Worm (Caenorhabditis elegans) whole organism, L2 larva: Measurements from ENCODE around the gene str-27.
"Not testable (repeated sequence)": the region's sequence is repeated elsewhere in the genome, so short reads cannot be mapped to it uniquely, and the experiment has no call there.

ENCODE experiments used
- C34F6.9 ChIP-seq: fragments of 150-350 bp; optimal IDR thresholded peaks from 2 replicates; lab custom pipeline; 2014; ENCODE audit warnings: missing biosample characterization, missing genetic modification characterization
- F13H6.1 ChIP-seq: sonication (generic microtip); optimal IDR thresholded peaks from 2 replicates; lab custom pipeline; 2016; ENCODE audit warnings: missing genetic modification characterization, missing compliant biosample characterization
- Y55F3AM.14 ChIP-seq: fragments of 200-800 bp; sonication (Bioruptor generic); optimal IDR thresholded peaks from 2 replicates; lab custom pipeline; 2018; ENCODE audit warnings: mild to moderate bottlenecking, missing genetic modification characterization, missing compliant biosample characterization
- alr-1 ChIP-seq: fragments of 150-350 bp; optimal IDR thresholded peaks from 2 replicates; lab custom pipeline; 2014; ENCODE audit warnings: missing biosample characterization, missing genetic modification characterization
- blmp-1 ChIP-seq: sonication (generic microtip); optimal IDR thresholded peaks from 2 replicates; lab custom pipeline; 2017; ENCODE audit warnings: missing genetic modification characterization, mild to moderate bottlenecking, missing compliant biosample characterization, antibody characterized with exemption, moderate library complexity; ENCODE audit not compliant: insufficient read depth
- ceh-16 ChIP-seq: fragments of 150-350 bp; optimal IDR thresholded peaks from 2 replicates; lab custom pipeline; 2014; ENCODE audit warnings: missing biosample characterization, missing genetic modification characterization
- crh-2 ChIP-seq: sonication (generic microtip); optimal IDR thresholded peaks from 2 replicates; lab custom pipeline; 2017; ENCODE audit warnings: missing biosample characterization, missing genetic modification characterization
- elt-1 ChIP-seq: fragments of 150-350 bp; optimal IDR thresholded peaks from 2 replicates; lab custom pipeline; 2014; ENCODE audit warnings: missing biosample characterization, missing genetic modification characterization
- elt-3 ChIP-seq: sonication (generic microtip); optimal IDR thresholded peaks from 2 replicates; lab custom pipeline; 2017; ENCODE audit warnings: missing biosample characterization, missing genetic modification characterization
- fos-1 ChIP-seq: fragments of 150-350 bp; optimal IDR thresholded peaks from 2 replicates; lab custom pipeline; 2014; ENCODE audit warnings: missing biosample characterization, missing genetic modification characterization
- gmeb-1 ChIP-seq: fragments of 150-350 bp; optimal IDR thresholded peaks from 2 replicates; lab custom pipeline; 2014; ENCODE audit warnings: missing biosample characterization, missing genetic modification characterization
- lin-11 ChIP-seq: fragments of 150-350 bp; sonication (generic microtip); optimal IDR thresholded peaks from 2 replicates; lab custom pipeline; 2014; ENCODE audit warnings: missing biosample characterization, missing genetic modification characterization, inconsistent platforms, mixed read lengths
- lin-13 ChIP-seq: fragments of 150-350 bp; optimal IDR thresholded peaks from 2 replicates; lab custom pipeline; 2014; ENCODE audit warnings: missing biosample characterization, missing genetic modification reagents, missing genetic modification characterization
- lin-39 ChIP-seq: fragments of 150-350 bp; optimal IDR thresholded peaks from 2 replicates; lab custom pipeline; 2014; ENCODE audit warnings: missing biosample characterization, missing genetic modification reagents, missing genetic modification characterization
- mab-5 ChIP-seq: fragments of 150-350 bp; optimal IDR thresholded peaks from 2 replicates; lab custom pipeline; 2014; ENCODE audit warnings: missing biosample characterization, missing genetic modification characterization
- mbf-1 ChIP-seq: sonication (generic microtip); optimal IDR thresholded peaks from 2 replicates; lab custom pipeline; 2017; ENCODE audit warnings: missing biosample characterization, missing genetic modification characterization
- nhr-11 ChIP-seq: fragments of 150-350 bp; optimal IDR thresholded peaks from 2 replicates; lab custom pipeline; 2014; ENCODE audit warnings: missing biosample characterization, missing genetic modification characterization
- nhr-12 ChIP-seq: fragments of 150-350 bp; optimal IDR thresholded peaks from 2 replicates; lab custom pipeline; 2014; ENCODE audit warnings: missing biosample characterization, missing genetic modification characterization
- nhr-21 ChIP-seq: fragments of 150-350 bp; optimal IDR thresholded peaks from 2 replicates; lab custom pipeline; 2014; ENCODE audit warnings: missing biosample characterization, missing genetic modification characterization
- nhr-23 ChIP-seq: fragments of 150-350 bp; optimal IDR thresholded peaks from 2 replicates; lab custom pipeline; 2014; ENCODE audit warnings: missing biosample characterization, missing genetic modification reagents, missing genetic modification characterization
- nhr-237 ChIP-seq: fragments of 150-350 bp; optimal IDR thresholded peaks from 2 replicates; lab custom pipeline; 2014; ENCODE audit warnings: missing biosample characterization, missing genetic modification characterization
- nhr-25 ChIP-seq: fragments of 150-350 bp; sonication (generic microtip); optimal IDR thresholded peaks from 3 replicates; lab custom pipeline; 2014; ENCODE audit warnings: missing biosample characterization, missing genetic modification characterization
- nhr-77 ChIP-seq: fragments of 150-350 bp; optimal IDR thresholded peaks from 2 replicates; lab custom pipeline; 2014; ENCODE audit warnings: missing biosample characterization, missing genetic modification characterization
- peb-1 ChIP-seq: fragments of 150-350 bp; optimal IDR thresholded peaks from 2 replicates; lab custom pipeline; 2014; ENCODE audit warnings: missing biosample characterization, missing genetic modification characterization
- sem-4 ChIP-seq: fragments of 150-350 bp; optimal IDR thresholded peaks from 2 replicates; lab custom pipeline; 2014; ENCODE audit warnings: missing biosample characterization, missing genetic modification reagents, missing genetic modification characterization
- skn-1 ChIP-seq: sonication (generic microtip); optimal IDR thresholded peaks from 2 replicates; lab custom pipeline; 2017; ENCODE audit warnings: missing biosample characterization, missing genetic modification characterization
- sma-3 ChIP-seq: sonication (generic microtip); optimal IDR thresholded peaks from 2 replicates; lab custom pipeline; 2016; ENCODE audit warnings: missing genetic modification reagents, missing genetic modification characterization, missing compliant biosample characterization
- sma-9 ChIP-seq, 2 experiments: fragments of 150-350 bp in 1 of 2; sonication (generic microtip) in 1 of 2; optimal IDR thresholded peaks; 2 replicates each; lab custom pipeline; 2014 to 2016; ENCODE audit warnings: missing genetic modification characterization in 2 of 2, mild to moderate bottlenecking in 1 of 2, missing biosample characterization in 1 of 2, missing compliant biosample characterization in 1 of 2, missing genetic modification reagents in 1 of 2, moderate library complexity in 1 of 2
- snpc-4 ChIP-seq: fragments of 150-350 bp; optimal IDR thresholded peaks from 2 replicates; lab custom pipeline; 2014; ENCODE audit warnings: missing biosample characterization, missing genetic modification characterization
- unc-39 ChIP-seq: fragments of 150-350 bp; optimal IDR thresholded peaks from 2 replicates; lab custom pipeline; 2014; ENCODE audit warnings: missing biosample characterization, missing genetic modification characterization
- unc-55 ChIP-seq: fragments of 150-350 bp; sonication (generic microtip); optimal IDR thresholded peaks from 3 replicates; lab custom pipeline; 2014; ENCODE audit warnings: missing biosample characterization, missing genetic modification reagents, missing genetic modification characterization
- unc-62 ChIP-seq: fragments of 150-350 bp; optimal IDR thresholded peaks from 2 replicates; lab custom pipeline; 2014; ENCODE audit warnings: missing biosample characterization, missing genetic modification reagents, missing genetic modification characterization
- ztf-1 ChIP-seq: fragments of 200-800 bp; sonication (Bioruptor generic); conservative IDR thresholded peaks from 2 replicates; pipeline ENCODE4 v1.3.6; 2022; ENCODE audit warnings: missing genetic modification characterization, missing compliant biosample characterization
- ztf-11 ChIP-seq: sonication (generic microtip); optimal IDR thresholded peaks from 2 replicates; lab custom pipeline; 2017; ENCODE audit warnings: missing biosample characterization, missing genetic modification characterization
- ztf-4 ChIP-seq: fragments of 150-350 bp; optimal IDR thresholded peaks from 2 replicates; lab custom pipeline; 2014; ENCODE audit warnings: missing biosample characterization, missing genetic modification characterization

Gene str-27

ce11 chrV:15766122-15766594, 30.5 kb upstream of the str-27 start, which contains the start of the genes haf-3 and F57A10.2 (continued):
- TF ChIP-seq lin-13 (GFP tag; lab: Kevin White, UChicago) (peak; percentile 92), nhr-21 (tag; lab: Kevin White, UChicago) (peak; percentile 87), C34F6.9 (tag; lab: Kevin White, UChicago) (peak; percentile 96), snpc-4 (tag; lab: Kevin White, UChicago) (peak; percentile 87), ztf-4 (tag; lab: Kevin White, UChicago) (peak; percentile 84), F13H6.1 (tag; lab: Kevin White, UChicago) (peak; percentile 91), lin-11 (tag; lab: Kevin White, UChicago) (peak; percentile 64), unc-55 (peak; percentile 94), peb-1 (tag; lab: Kevin White, UChicago) (no peak), nhr-25 (tag; lab: Kevin White, UChicago) (peak; percentile 92), Y55F3AM.14 (GFP tag; lab: Kevin White, UChicago) (peak; percentile 37), nhr-12 (tag; lab: Kevin White, UChicago) (no peak), elt-3 (no peak), nhr-11 (no peak), mab-5 (tag; lab: Kevin White, UChicago) (peak; percentile 90), fos-1 (tag; lab: Kevin White, UChicago) (peak; percentile 57), skn-1 (tag; lab: Kevin White, UChicago) (no peak), unc-39 (tag; lab: Kevin White, UChicago) (no peak), nhr-23 (tag; lab: Kevin White, UChicago) (no peak), sma-9 (GFP tag; optimal IDR thresholded peaks at IDR 0.05; lab: Kevin White, UChicago) (peak; percentile 95), sma-9 (tag; optimal IDR thresholded peaks at IDR 0.05; lab: Kevin White, UChicago) (no peak), blmp-1 (tag; lab: Kevin White, UChicago) (peak; percentile 9), lin-39 (tag; lab: Kevin White, UChicago) (no peak), gmeb-1 (tag; lab: Kevin White, UChicago) (peak; percentile 99), alr-1 (tag; lab: Kevin White, UChicago) (no peak), mbf-1 (tag; lab: Kevin White, UChicago) (no peak), sem-4 (tag; lab: Kevin White, UChicago) (peak; percentile 83), nhr-77 (tag; lab: Kevin White, UChicago) (peak; percentile 68), ztf-11 (tag; lab: Kevin White, UChicago) (no peak), nhr-237 (tag; lab: Kevin White, UChicago) (peak; percentile 80), ztf-1 (no peak)

ce11 chrV:15758449-15758848, 22.8 kb upstream of the str-27 start, which contains the start of gene str-9:
Gene str-9 (plus strand): TSS chrV:15758749.
- TF ChIP-seq unc-55: no peak
- TF ChIP-seq F13H6.1 (tag; lab: Kevin White, UChicago): no peak
- no peak for TF ChIP-seq lin-13 (GFP tag; lab: Kevin White, UChicago)
- no peak for TF ChIP-seq C34F6.9 (tag; lab: Kevin White, UChicago)
- TF ChIP-seq elt-3: no peak
- no peak for TF ChIP-seq elt-1 (tag; lab: Kevin White, UChicago)
- TF ChIP-seq nhr-11: no peak
- no peak for TF ChIP-seq sma-3
- TF ChIP-seq mab-5 (tag; lab: Kevin White, UChicago): no peak
- TF ChIP-seq nhr-237 (tag; lab: Kevin White, UChicago): no peak
- TF ChIP-seq alr-1 (tag; lab: Kevin White, UChicago): no peak
- TF ChIP-seq crh-2: no peak
- TF ChIP-seq unc-62 (GFP tag; lab: Kevin White, UChicago): no peak
- TF ChIP-seq Y55F3AM.14 (GFP tag; lab: Kevin White, UChicago): no peak
- no peak for TF ChIP-seq nhr-25 (tag; lab: Kevin White, UChicago)
- no peak for TF ChIP-seq nhr-12 (tag; lab: Kevin White, UChicago)

ce11 chrV:15757645-15758044, 22.0 kb upstream of the str-27 start:
- TF ChIP-seq snpc-4 (tag; lab: Kevin White, UChicago): no peak
- TF ChIP-seq ceh-16 (tag; lab: Kevin White, UChicago): no peak
- TF ChIP-seq nhr-25 (tag; lab: Kevin White, UChicago): no peak
- no peak for TF ChIP-seq skn-1 (tag; lab: Kevin White, UChicago)

- TF ChIP-seq alr-1 (tag; lab: Kevin White, UChicago); elt-3; C34F6.9 (tag; lab: Kevin White, UChicago): not testable (repeated sequence)
Measured at ce11 chrV:15754731-15755130, 19.1 kb upstream of the str-27 start, which contains the start of gene str-8. Gene str-8 (plus strand): TSS chrV:15755031.
